Worm (Caenorhabditis elegans) whole organism, early embryonic: Measurements from ENCODE around the gene str-7.

Source experiments
- ama-1 ChIP-seq: fragments of 150-350 bp; optimal IDR thresholded peaks from 2 replicates; lab custom pipeline; 2014
- flt-1 ChIP-seq: fragments of 200-800 bp; sonication (Bioruptor generic); IDR thresholded peaks from 2 replicates; pipeline ENCODE4 v1.3.6; 2022; ENCODE audit warnings: missing genetic modification characterization, missing compliant biosample characterization
- tbx-11 ChIP-seq: fragments of 200-800 bp; sonication (Bioruptor generic); IDR thresholded peaks from 2 replicates; pipeline ENCODE4 v1.3.6; 2022; ENCODE audit warnings: missing genetic modification characterization, missing compliant biosample characterization

- no peak for TF ChIP-seq ama-1
- TF ChIP-seq tbx-11 (GFP tag; lab: Robert Waterston, UW), result no peak
- no peak for TF ChIP-seq flt-1 (GFP tag; lab: Robert Waterston, UW)
These were observed 50.2 kb downstream of the str-7 start, which contains the start of gene best-12 for ce11 chrV:16049177-16049576.
